Fruit fly (Drosophila melanogaster): ENCODE measurements around the gene CG15172.

Gene CG15172

DNA sequence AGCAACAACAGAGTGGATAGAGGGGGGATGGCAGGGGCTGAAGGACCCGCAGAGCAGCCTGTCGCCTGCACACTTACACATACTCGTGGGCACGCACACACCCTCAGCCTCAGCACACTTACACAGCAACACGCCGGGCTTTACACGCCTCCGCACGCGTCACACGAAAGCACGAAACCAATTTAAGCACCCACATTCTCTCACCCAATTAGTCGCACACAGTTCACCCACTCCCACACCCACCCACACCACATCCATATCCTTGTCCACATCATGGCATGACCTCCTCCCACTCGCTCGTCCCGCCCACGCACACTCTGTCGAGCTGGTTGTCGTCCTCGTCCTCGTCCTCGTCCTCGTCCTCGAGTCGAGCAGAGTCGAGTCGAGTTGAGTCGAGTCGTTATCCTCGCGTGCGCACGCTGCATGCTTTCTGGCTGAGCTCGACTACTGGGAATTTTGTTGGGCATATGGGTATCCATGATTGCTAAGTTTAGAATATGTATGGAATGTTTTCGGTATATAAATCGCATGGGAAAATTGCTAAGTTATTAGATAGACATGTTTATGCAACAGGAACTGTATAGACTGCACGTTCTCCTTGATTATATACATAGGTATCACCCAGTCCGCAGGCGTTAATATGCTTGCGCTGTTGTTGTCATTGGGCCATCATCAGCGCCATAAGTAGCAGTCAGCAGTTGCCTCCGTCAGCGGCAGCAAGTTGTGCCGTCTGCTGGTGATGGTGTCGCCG lies 10.1 kb upstream of the CG15172 start (continued):
- TF ChIP-seq CG11902 (GFP tag; optimal IDR thresholded peaks at IDR 0.05) (peak; percentile 66), Eip93F (GFP tag; optimal IDR thresholded peaks at IDR 0.05) (no peak), svp (GFP tag) (peak; percentile 85), Hr4 (GFP tag; optimal IDR thresholded peaks at IDR 0.05) (peak; percentile 75), CG8119 (GFP tag; IDR thresholded peaks at IDR 0.05) (peak; percentile 70), OdsH (GFP tag; optimal IDR thresholded peaks at IDR 0.05) (peak; percentile 74), Eip78C (GFP tag) (peak; percentile 88), esn (GFP tag; optimal IDR thresholded peaks at IDR 0.05) (peak; percentile 77), CG3032 (tag; optimal IDR thresholded peaks at IDR 0.05) (peak; percentile 76), acj6 (GFP tag; optimal IDR thresholded peaks at IDR 0.05) (peak; percentile 70), CG8319 (GFP tag; optimal IDR thresholded peaks at IDR 0.05) (peak; percentile 51), spab (GFP tag; optimal IDR thresholded peaks at IDR 0.05) (peak; percentile 67), CG34406 (GFP tag; optimal IDR thresholded peaks at IDR 0.05) (peak; percentile 60), CG6276 (GFP tag; optimal IDR thresholded peaks at IDR 0.05) (peak; percentile 57), Sox14 (GFP tag; optimal IDR thresholded peaks at IDR 0.05) (peak; percentile 75), Lpt (GFP tag; optimal IDR thresholded peaks at IDR 0.05) (peak; percentile 8), Smox (GFP tag; optimal IDR thresholded peaks at IDR 0.05) (peak; percentile 63), net (GFP tag; optimal IDR thresholded peaks at IDR 0.05) (peak; percentile 67), CG6163 (GFP tag; IDR thresholded peaks at IDR 0.05) (peak; percentile 80), Ets96B (tag; optimal IDR thresholded peaks at IDR 0.05) (peak; percentile 78), Hr38 (GFP tag; optimal IDR thresholded peaks at IDR 0.05) (no peak), CG10669 (GFP tag; optimal IDR thresholded peaks at IDR 0.05) (peak; percentile 77), CG3919 (GFP tag; optimal IDR thresholded peaks at IDR 0.05) (peak; percentile 73), CG32006 (GFP tag; optimal IDR thresholded peaks at IDR 0.05) (peak; percentile 76), salr (GFP tag; optimal IDR thresholded peaks at IDR 0.05) (peak; percentile 51 to 62), CG9139 (GFP tag; optimal IDR thresholded peaks at IDR 0.05) (peak; percentile 30), CG4318 (GFP tag; optimal IDR thresholded peaks at IDR 0.05) (no peak)

DNA sequence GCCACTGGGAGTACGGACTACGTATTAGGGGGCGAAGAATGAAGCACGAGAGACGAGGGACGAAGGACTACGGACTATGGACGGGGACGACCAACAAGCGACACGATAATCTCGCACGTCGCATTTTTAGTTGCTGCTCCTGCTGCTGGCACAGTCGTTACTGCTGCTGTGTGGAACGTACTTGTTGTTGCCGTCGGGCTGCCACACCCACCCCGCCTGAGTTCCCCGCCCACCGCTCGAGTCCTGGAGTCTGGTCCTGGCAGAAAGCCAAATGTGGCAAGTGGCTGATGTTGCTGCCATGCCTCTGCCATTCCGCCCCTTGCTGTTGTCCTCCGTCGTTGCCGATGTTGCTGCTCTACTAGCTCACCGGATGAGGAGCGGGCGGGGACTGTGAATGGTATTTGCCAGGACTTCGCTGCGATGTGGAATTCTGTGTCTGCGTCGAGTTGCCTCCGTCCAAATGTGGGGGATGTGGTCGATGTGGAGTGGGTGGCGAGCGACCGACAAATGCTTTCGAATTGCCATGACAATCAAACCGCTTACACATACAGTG lies 9.4 kb upstream of the CG15172 start:
- TF ChIP-seq CG10631 (GFP tag; optimal IDR thresholded peaks at IDR 0.05) = no peak
- TF ChIP-seq svp (GFP tag) = peak; percentile 9

DNA sequence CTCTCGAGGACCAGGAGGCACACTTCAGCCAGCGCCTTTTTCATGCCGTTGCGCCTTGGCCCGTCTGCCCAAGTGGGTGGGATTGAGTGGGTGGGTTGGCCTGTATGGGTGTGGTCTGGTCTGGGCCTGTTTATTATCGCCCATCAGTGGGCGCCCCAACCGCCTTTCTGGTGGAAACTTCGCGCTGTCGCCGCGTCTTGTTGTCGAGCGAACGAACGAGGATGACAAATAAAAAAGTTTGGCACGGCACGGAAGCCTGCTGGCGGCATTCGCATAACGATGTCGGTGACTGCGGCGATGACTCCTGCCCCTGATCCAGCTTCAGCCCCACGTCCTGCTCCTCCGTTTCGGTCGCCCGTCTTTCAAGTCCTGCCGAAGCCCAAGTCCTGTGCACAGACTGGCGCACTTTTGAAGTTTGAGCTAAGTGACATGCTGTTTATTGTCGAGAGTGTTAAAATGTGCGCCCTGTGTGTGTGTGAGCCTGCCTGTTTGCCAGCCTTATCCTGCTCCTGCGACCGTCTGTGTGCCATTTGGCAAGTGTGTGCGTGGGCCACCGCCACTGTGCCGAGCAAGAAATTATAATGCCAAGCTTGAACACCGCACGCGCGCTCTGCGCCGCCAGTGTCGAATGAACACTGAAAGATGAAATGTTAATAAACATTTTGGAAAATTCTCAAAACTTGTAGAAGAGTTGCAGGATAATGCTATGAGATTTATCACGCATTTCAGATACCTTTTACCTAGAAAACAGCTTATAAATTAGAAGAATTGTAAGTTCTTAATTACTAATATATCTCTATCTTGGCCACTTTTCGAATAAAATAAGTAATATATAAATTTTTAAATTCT lies 8.0 kb upstream of the CG15172 start:
- TF ChIP-seq CG10669 (GFP tag; optimal IDR thresholded peaks at IDR 0.05) = peak; percentile 59
- TF ChIP-seq CG11294 (GFP tag; IDR thresholded peaks at IDR 0.05) = no peak
- TF ChIP-seq CG32006 (GFP tag; optimal IDR thresholded peaks at IDR 0.05) = peak; percentile 58
- peak; percentile 15 for TF ChIP-seq CG4318 (GFP tag; optimal IDR thresholded peaks at IDR 0.05)
- no peak for TF ChIP-seq CG31627 (GFP tag; optimal IDR thresholded peaks at IDR 0.05)
- TF ChIP-seq salr (GFP tag; optimal IDR thresholded peaks at IDR 0.05) = peak in 1 of 2 experiments; percentile 35
- TF ChIP-seq Sox14 (GFP tag; optimal IDR thresholded peaks at IDR 0.05) = no peak
- peak; percentile 39 for TF ChIP-seq Hr4 (GFP tag; optimal IDR thresholded peaks at IDR 0.05)
- TF ChIP-seq Lpt (GFP tag; optimal IDR thresholded peaks at IDR 0.05) = no peak
- no peak for TF ChIP-seq Sox15 (GFP tag; optimal IDR thresholded peaks at IDR 0.05)
- peak; percentile 47 for TF ChIP-seq CG15336 (GFP tag; IDR thresholded peaks at IDR 0.05)
- TF ChIP-seq CG16779 (tag; optimal IDR thresholded peaks at IDR 0.05) = peak; percentile 10
- peak; percentile 28 for TF ChIP-seq Smox (GFP tag; optimal IDR thresholded peaks at IDR 0.05)
- TF ChIP-seq CG1621 (tag; optimal IDR thresholded peaks at IDR 0.05) = no peak
- peak; percentile 34 for TF ChIP-seq topi (GFP tag; optimal IDR thresholded peaks at IDR 0.05)
- TF ChIP-seq OdsH (GFP tag; optimal IDR thresholded peaks at IDR 0.05) = peak; percentile 52
- no peak for TF ChIP-seq CG6163 (GFP tag; IDR thresholded peaks at IDR 0.05)
- peak; percentile 48 for TF ChIP-seq spab (GFP tag; optimal IDR thresholded peaks at IDR 0.05)
- TF ChIP-seq CG7368 (GFP tag; optimal IDR thresholded peaks at IDR 0.05) = no peak
- TF ChIP-seq CG6854 (GFP tag; optimal IDR thresholded peaks at IDR 0.05) = no peak
- no peak for TF ChIP-seq Blimp-1 (GFP tag; optimal IDR thresholded peaks at IDR 0.05)
- no peak for TF ChIP-seq CG11902 (GFP tag; optimal IDR thresholded peaks at IDR 0.05)
- TF ChIP-seq CG6276 (GFP tag; optimal IDR thresholded peaks at IDR 0.05) = peak; percentile 39
- peak; percentile 23 for TF ChIP-seq fkh (GFP tag; optimal IDR thresholded peaks at IDR 0.05)
- no peak for TF ChIP-seq dac (GFP tag; optimal IDR thresholded peaks at IDR 0.05)
- peak; percentile 40; the same call in 1 of the 3 replicates for TF ChIP-seq CG8119 (GFP tag; IDR thresholded peaks at IDR 0.05)
- TF ChIP-seq Ets21C (GFP tag; optimal IDR thresholded peaks at IDR 0.05) = no peak
- peak; percentile 14 for TF ChIP-seq Eip75B (GFP tag; optimal IDR thresholded peaks at IDR 0.05)
- peak; percentile 61 for TF ChIP-seq dsx (GFP tag; optimal IDR thresholded peaks at IDR 0.05; ENCODE audit: poor library complexity, severe bottlenecking)

All from whole organism, prepupa.